Fruit fly (Drosophila melanogaster): ENCODE results near the gene CG5676.

The CG5676 gene

dm6 chr2L:10255725-10256158 is at the start of gene CG5676:
Gene CG5676 (minus strand): TSS chr2L:10255891.
- TF ChIP-seq insv (optimal IDR thresholded peaks at IDR 0.05) (no peak), psq (optimal IDR thresholded peaks at IDR 0.05) (no peak)

dm6 chr2L:10303786-10304185 is 48.1 kb upstream of the CG5676 start, which contains the start of gene nmd:
Gene nmd (minus strand): TSS chr2L:10303947.
- TF ChIP-seq insv (optimal IDR thresholded peaks at IDR 0.05), result no peak
- no peak for TF ChIP-seq psq (optimal IDR thresholded peaks at IDR 0.05)
- TF ChIP-seq Myc (optimal IDR thresholded peaks at IDR 0.05), result no peak
- no peak for TF ChIP-seq Sin3A (optimal IDR thresholded peaks at IDR 0.05)
- TF ChIP-seq h (optimal IDR thresholded peaks at IDR 0.05), result no peak
- no peak for TF ChIP-seq ttk (optimal IDR thresholded peaks at IDR 0.05)

- TF ChIP-seq h (optimal IDR thresholded peaks at IDR 0.05) (no peak), psq (optimal IDR thresholded peaks at IDR 0.05) (no peak), ttk (optimal IDR thresholded peaks at IDR 0.05) (no peak), Myc (optimal IDR thresholded peaks at IDR 0.05) (no peak), insv (optimal IDR thresholded peaks at IDR 0.05) (no peak), Sin3A (optimal IDR thresholded peaks at IDR 0.05) (no peak)
Observed at dm6 chr2L:10301918-10302317, 46.2 kb upstream of the CG5676 start, which contains the start of gene CG13138. Gene CG13138 (minus strand): TSS chr2L:10302018.

dm6 chr2L:10299810-10300147 is 44.1 kb upstream of the CG5676 start, which contains the start of gene CYLD:
Gene CYLD (minus strand): TSS chr2L:10299847.
- no peak for TF ChIP-seq insv (optimal IDR thresholded peaks at IDR 0.05)
- no peak for TF ChIP-seq Myc (optimal IDR thresholded peaks at IDR 0.05)
- TF ChIP-seq h (optimal IDR thresholded peaks at IDR 0.05), result no peak
- TF ChIP-seq ttk (optimal IDR thresholded peaks at IDR 0.05), result no peak
- no peak for TF ChIP-seq Sin3A (optimal IDR thresholded peaks at IDR 0.05)
- TF ChIP-seq psq (optimal IDR thresholded peaks at IDR 0.05), result no peak

dm6 chr2L:10299077-10299809 is 43.6 kb upstream of the CG5676 start:
- TF ChIP-seq insv (optimal IDR thresholded peaks at IDR 0.05) (no peak), Sin3A (optimal IDR thresholded peaks at IDR 0.05) (no peak), psq (optimal IDR thresholded peaks at IDR 0.05) (no peak), ttk (optimal IDR thresholded peaks at IDR 0.05) (no peak), Myc (optimal IDR thresholded peaks at IDR 0.05) (no peak), h (optimal IDR thresholded peaks at IDR 0.05) (no peak)

dm6 chr2L:10298306-10298705 is 42.6 kb upstream of the CG5676 start:
- TF ChIP-seq Myc (optimal IDR thresholded peaks at IDR 0.05) (no peak), ttk (optimal IDR thresholded peaks at IDR 0.05) (no peak), psq (optimal IDR thresholded peaks at IDR 0.05) (no peak), Sin3A (optimal IDR thresholded peaks at IDR 0.05) (no peak), h (optimal IDR thresholded peaks at IDR 0.05) (no peak), insv (optimal IDR thresholded peaks at IDR 0.05) (no peak)

dm6 chr2L:10294798-10295669 is 39.3 kb upstream of the CG5676 start, which contains the start of gene Hand:
Gene Hand (minus strand): TSS chr2L:10295385.
- TF ChIP-seq h (optimal IDR thresholded peaks at IDR 0.05), result no peak
- TF ChIP-seq Sin3A (optimal IDR thresholded peaks at IDR 0.05), result no peak

dm6 chr2L:10292066-10292560 is 36.4 kb upstream of the CG5676 start, which contains the start of gene Ufd4:
Gene Ufd4 (minus strand): TSS chr2L:10292365.
- no peak for TF ChIP-seq insv (optimal IDR thresholded peaks at IDR 0.05)
- no peak for TF ChIP-seq Sin3A (optimal IDR thresholded peaks at IDR 0.05)
- TF ChIP-seq ttk (optimal IDR thresholded peaks at IDR 0.05), result no peak
- no peak for TF ChIP-seq psq (optimal IDR thresholded peaks at IDR 0.05)

- TF ChIP-seq psq (optimal IDR thresholded peaks at IDR 0.05) (no peak), insv (optimal IDR thresholded peaks at IDR 0.05) (no peak), Sin3A (optimal IDR thresholded peaks at IDR 0.05) (no peak), ttk (optimal IDR thresholded peaks at IDR 0.05) (no peak), h (optimal IDR thresholded peaks at IDR 0.05) (no peak), Myc (optimal IDR thresholded peaks at IDR 0.05) (no peak)
Observed at dm6 chr2L:10291276-10291675, 35.6 kb upstream of the CG5676 start.

dm6 chr2L:10280772-10281171 is 25.1 kb upstream of the CG5676 start, which contains the start of gene CG34043:
Gene CG34043 (minus strand): TSS chr2L:10280872.
- TF ChIP-seq h (optimal IDR thresholded peaks at IDR 0.05), result no peak
- TF ChIP-seq insv (optimal IDR thresholded peaks at IDR 0.05), result no peak
- no peak for TF ChIP-seq Sin3A (optimal IDR thresholded peaks at IDR 0.05)
- no peak for TF ChIP-seq ttk (optimal IDR thresholded peaks at IDR 0.05)
- TF ChIP-seq Myc (optimal IDR thresholded peaks at IDR 0.05), result no peak
- no peak for TF ChIP-seq psq (optimal IDR thresholded peaks at IDR 0.05)

- TF ChIP-seq psq (optimal IDR thresholded peaks at IDR 0.05), result no peak
- TF ChIP-seq Sin3A (optimal IDR thresholded peaks at IDR 0.05), result no peak
Observed at dm6 chr2L:10278658-10279057, 23.0 kb upstream of the CG5676 start, which contains the start of gene Utx. Gene Utx (minus strand): TSS chr2L:10278811.

dm6 chr2L:10277362-10277761 is 21.7 kb upstream of the CG5676 start:
- TF ChIP-seq ttk (optimal IDR thresholded peaks at IDR 0.05), result no peak
- TF ChIP-seq Myc (optimal IDR thresholded peaks at IDR 0.05), result no peak
- TF ChIP-seq h (optimal IDR thresholded peaks at IDR 0.05), result no peak
- TF ChIP-seq Sin3A (optimal IDR thresholded peaks at IDR 0.05), result no peak
- TF ChIP-seq insv (optimal IDR thresholded peaks at IDR 0.05), result no peak
- no peak for TF ChIP-seq psq (optimal IDR thresholded peaks at IDR 0.05)
